Fruit fly (Drosophila melanogaster) whole organism, prepupa: ENCODE data around the gene tsh.

Experiments
- Blimp-1 ChIP-seq: fragments of 200-800 bp; sonication (Bioruptor generic); optimal IDR thresholded peaks from 3 replicates; lab custom pipeline; 2017; ENCODE audit warnings: missing biosample characterization, missing genetic modification characterization, mild to moderate bottlenecking, moderate library complexity, missing genetic modification reagents
- CG10669 ChIP-seq: fragments of 200-800 bp; sonication (Bioruptor generic); optimal IDR thresholded peaks from 3 replicates; lab custom pipeline; 2018; ENCODE audit warnings: missing biosample characterization, mild to moderate bottlenecking, missing genetic modification characterization, moderate library complexity
- CG11294 ChIP-seq: fragments of 200-800 bp; sonication (Bioruptor generic); IDR thresholded peaks from 2 replicates; pipeline ENCODE4 v1.3.6; 2022; ENCODE audit warnings: missing biosample characterization, missing genetic modification characterization
- CG11902 ChIP-seq: fragments of 200-800 bp; sonication (Bioruptor generic); optimal IDR thresholded peaks from 3 replicates; lab custom pipeline; 2016; ENCODE audit warnings: missing biosample characterization, missing genetic modification characterization
- CG15336 ChIP-seq: fragments of 200-800 bp; sonication (Bioruptor generic); IDR thresholded peaks from 2 replicates; pipeline ENCODE4 v1.3.6; 2022; ENCODE audit warnings: missing biosample characterization, missing genetic modification characterization
- CG1621 ChIP-seq: fragments of 200-800 bp; sonication (Bioruptor generic); optimal IDR thresholded peaks from 3 replicates; lab custom pipeline; 2018; ENCODE audit warnings: missing biosample characterization, mild to moderate bottlenecking, missing genetic modification characterization
- CG16779 ChIP-seq: fragments of 200-800 bp; sonication (Bioruptor generic); optimal IDR thresholded peaks from 3 replicates; lab custom pipeline; 2017; ENCODE audit warnings: missing biosample characterization, mild to moderate bottlenecking, missing genetic modification characterization
- CG3032 ChIP-seq: fragments of 200-800 bp; optimal IDR thresholded peaks from 2 replicates; lab custom pipeline; 2019; ENCODE audit warnings: missing biosample characterization, mild to moderate bottlenecking, missing genetic modification characterization, moderate library complexity
- CG31627 ChIP-seq: fragments of 200-800 bp; sonication (Bioruptor generic); optimal IDR thresholded peaks from 3 replicates; lab custom pipeline; 2016; ENCODE audit warnings: missing biosample characterization, missing genetic modification characterization
- CG34406 ChIP-seq: fragments of 200-800 bp; sonication (Bioruptor generic); optimal IDR thresholded peaks from 3 replicates; lab custom pipeline; 2016; ENCODE audit warnings: missing biosample characterization, missing genetic modification characterization
- CG3919 ChIP-seq: fragments of 200-800 bp; sonication (Bioruptor generic); optimal IDR thresholded peaks from 3 replicates; lab custom pipeline; 2016; ENCODE audit warnings: missing biosample characterization, missing genetic modification characterization
- CG4318 ChIP-seq: fragments of 200-800 bp; sonication (Bioruptor generic); optimal IDR thresholded peaks from 3 replicates; lab custom pipeline; 2017; ENCODE audit warnings: missing biosample characterization, mild to moderate bottlenecking, missing genetic modification characterization
- CG6163 ChIP-seq: fragments of 200-800 bp; sonication (Bioruptor generic); IDR thresholded peaks from 3 replicates; pipeline ENCODE4 v1.3.6; 2022; ENCODE audit warnings: missing biosample characterization, missing genetic modification characterization
- CG6276 ChIP-seq: fragments of 200-800 bp; sonication (Bioruptor generic); optimal IDR thresholded peaks from 2 replicates; lab custom pipeline; 2017; ENCODE audit warnings: missing biosample characterization, mild to moderate bottlenecking, missing genetic modification characterization
- CG6792 ChIP-seq: fragments of 200-800 bp; sonication (Bioruptor generic); optimal IDR thresholded peaks from 3 replicates; lab custom pipeline; 2016; ENCODE audit warnings: missing biosample characterization, missing genetic modification characterization
- CG6808 ChIP-seq: fragments of 200-800 bp; sonication (Bioruptor generic); optimal IDR thresholded peaks from 3 replicates; lab custom pipeline; 2017; ENCODE audit warnings: missing biosample characterization, missing genetic modification characterization, mild to moderate bottlenecking, moderate library complexity, missing genetic modification reagents
- CG6854 ChIP-seq: fragments of 200-800 bp; sonication (Bioruptor generic); optimal IDR thresholded peaks from 2 replicates; lab custom pipeline; 2017; ENCODE audit warnings: missing biosample characterization, mild to moderate bottlenecking, missing genetic modification characterization
- CG7368 ChIP-seq: fragments of 200-800 bp; sonication (Bioruptor generic); optimal IDR thresholded peaks from 3 replicates; lab custom pipeline; 2016; ENCODE audit warnings: missing biosample characterization, missing genetic modification characterization
- CG8319 ChIP-seq: fragments of 200-800 bp; sonication (Bioruptor generic); optimal IDR thresholded peaks from 3 replicates; lab custom pipeline; 2016; ENCODE audit warnings: missing biosample characterization, missing genetic modification characterization
- CG8632 ChIP-seq: fragments of 200-800 bp; sonication (Bioruptor generic); optimal IDR thresholded peaks from 3 replicates; lab custom pipeline; 2016; ENCODE audit warnings: missing biosample characterization, missing genetic modification characterization
- Eip75B ChIP-seq: fragments of 200-800 bp; sonication (Bioruptor generic); optimal IDR thresholded peaks from 3 replicates; lab custom pipeline; 2016; ENCODE audit warnings: missing biosample characterization, missing genetic modification characterization
- Eip78C ChIP-seq: fragments of 200-800 bp; sonication (Bioruptor generic); peaks from one replicate; lab custom pipeline; 2016; ENCODE audit warnings: missing biosample characterization, missing genetic modification characterization
- Eip93F ChIP-seq: fragments of 200-800 bp; sonication (Bioruptor generic); optimal IDR thresholded peaks from 2 replicates; lab custom pipeline; 2016; ENCODE audit warnings: missing biosample characterization, mild to moderate bottlenecking, missing genetic modification characterization
- Gug ChIP-seq: fragments of 200-800 bp; sonication (Bioruptor generic); IDR thresholded peaks from 2 replicates; pipeline ENCODE4 v1.3.6; 2022; ENCODE audit warnings: missing biosample characterization, missing genetic modification characterization
- Hr38 ChIP-seq: sonication (Bioruptor generic); optimal IDR thresholded peaks from 2 replicates; lab custom pipeline; 2016; ENCODE audit warnings: missing biosample characterization, missing genetic modification characterization
- Hr39 ChIP-seq: fragments of 200-800 bp; sonication (Bioruptor generic); optimal IDR thresholded peaks from 2 replicates; lab custom pipeline; 2016; ENCODE audit warnings: missing biosample characterization, missing genetic modification characterization
- Hr4 ChIP-seq: fragments of 200-800 bp; sonication (Bioruptor generic); optimal IDR thresholded peaks from 3 replicates; lab custom pipeline; 2016; ENCODE audit warnings: missing biosample characterization, missing genetic modification characterization
- Lpt ChIP-seq: fragments of 200-800 bp; sonication (Bioruptor generic); optimal IDR thresholded peaks from 3 replicates; lab custom pipeline; 2016; ENCODE audit warnings: missing biosample characterization, missing genetic modification characterization
- Met ChIP-seq: fragments of 200-800 bp; sonication (Bioruptor generic); optimal IDR thresholded peaks from 3 replicates; lab custom pipeline; 2016; ENCODE audit warnings: missing biosample characterization, missing genetic modification characterization
- OdsH ChIP-seq: fragments of 200-800 bp; sonication (Bioruptor generic); optimal IDR thresholded peaks from 3 replicates; lab custom pipeline; 2016; ENCODE audit warnings: missing biosample characterization, missing genetic modification characterization
- Smox ChIP-seq: fragments of 200-800 bp; sonication (Bioruptor generic); optimal IDR thresholded peaks from 3 replicates; lab custom pipeline; 2016; ENCODE audit warnings: missing biosample characterization, missing genetic modification characterization
- Sox14 ChIP-seq: fragments of 200-800 bp; sonication (Bioruptor generic); optimal IDR thresholded peaks from 3 replicates; lab custom pipeline; 2016; ENCODE audit warnings: missing biosample characterization, missing genetic modification characterization
- Sox15 ChIP-seq: fragments of 200-800 bp; sonication (Bioruptor generic); optimal IDR thresholded peaks from 3 replicates; lab custom pipeline; 2016; ENCODE audit warnings: missing biosample characterization, missing genetic modification characterization
- achi ChIP-seq: fragments of 200-800 bp; sonication (Bioruptor generic); optimal IDR thresholded peaks from 3 replicates; lab custom pipeline; 2016; ENCODE audit warnings: missing biosample characterization, missing genetic modification characterization
- acj6 ChIP-seq: fragments of 200-800 bp; sonication (Bioruptor generic); optimal IDR thresholded peaks from 3 replicates; lab custom pipeline; 2016; ENCODE audit warnings: missing biosample characterization, missing genetic modification characterization
- cyc ChIP-seq: fragments of 200-800 bp; sonication (Bioruptor generic); optimal IDR thresholded peaks from 3 replicates; lab custom pipeline; 2016; ENCODE audit warnings: missing biosample characterization, missing genetic modification characterization
- dac ChIP-seq: fragments of 200-800 bp; sonication (Bioruptor generic); optimal IDR thresholded peaks from 2 replicates; lab custom pipeline; 2017; ENCODE audit warnings: missing biosample characterization, mild to moderate bottlenecking, missing genetic modification characterization
- dsx ChIP-seq: fragments of 200-800 bp; optimal IDR thresholded peaks from 3 replicates; lab custom pipeline; 2019; ENCODE audit warnings: missing biosample characterization, mild to moderate bottlenecking, missing genetic modification characterization, moderate library complexity; ENCODE audit not compliant: poor library complexity, severe bottlenecking
- eg ChIP-seq: fragments of 200-800 bp; sonication (Bioruptor generic); IDR thresholded peaks from 3 replicates; pipeline ENCODE4 v1.3.6; 2022; ENCODE audit warnings: missing biosample characterization, missing genetic modification characterization
- esn ChIP-seq: fragments of 200-800 bp; sonication (Bioruptor generic); optimal IDR thresholded peaks from 2 replicates; lab custom pipeline; 2016; ENCODE audit warnings: missing biosample characterization, mild to moderate bottlenecking, missing genetic modification characterization, moderate library complexity
- fd85E ChIP-seq: fragments of 200-800 bp; sonication (Bioruptor generic); optimal IDR thresholded peaks from 3 replicates; lab custom pipeline; 2016; ENCODE audit warnings: missing biosample characterization, missing genetic modification characterization
- lz ChIP-seq: fragments of 200-800 bp; sonication (Bioruptor generic); optimal IDR thresholded peaks from 3 replicates; lab custom pipeline; 2016; ENCODE audit warnings: missing biosample characterization, missing genetic modification characterization
- net ChIP-seq: fragments of 200-800 bp; sonication (Bioruptor generic); optimal IDR thresholded peaks from 3 replicates; lab custom pipeline; 2016; ENCODE audit warnings: missing biosample characterization, missing genetic modification characterization
- pdm3 ChIP-seq: fragments of 200-800 bp; sonication (Bioruptor generic); optimal IDR thresholded peaks from 3 replicates; lab custom pipeline; 2016; ENCODE audit warnings: missing biosample characterization, missing genetic modification characterization
- salr ChIP-seq, 2 experiments: fragments of 200-800 bp; sonication (Bioruptor generic); optimal IDR thresholded peaks; 3 replicates each; lab custom pipeline; 2016 to 2018; ENCODE audit warnings: missing biosample characterization in 2 of 2, missing genetic modification characterization in 2 of 2, mild to moderate bottlenecking in 1 of 2
- svp ChIP-seq: fragments of 200-800 bp; sonication (Bioruptor generic); peaks from one replicate; lab custom pipeline; 2016; ENCODE audit warnings: missing biosample characterization, missing genetic modification characterization
- topi ChIP-seq: fragments of 200-800 bp; sonication (Bioruptor generic); optimal IDR thresholded peaks from 3 replicates; lab custom pipeline; 2016; ENCODE audit warnings: missing biosample characterization, missing genetic modification characterization
- vri ChIP-seq: fragments of 200-800 bp; sonication (Bioruptor generic); optimal IDR thresholded peaks from 3 replicates; lab custom pipeline; 2016; ENCODE audit warnings: missing biosample characterization, mild to moderate bottlenecking, missing genetic modification characterization

Gene tsh

DNA sequence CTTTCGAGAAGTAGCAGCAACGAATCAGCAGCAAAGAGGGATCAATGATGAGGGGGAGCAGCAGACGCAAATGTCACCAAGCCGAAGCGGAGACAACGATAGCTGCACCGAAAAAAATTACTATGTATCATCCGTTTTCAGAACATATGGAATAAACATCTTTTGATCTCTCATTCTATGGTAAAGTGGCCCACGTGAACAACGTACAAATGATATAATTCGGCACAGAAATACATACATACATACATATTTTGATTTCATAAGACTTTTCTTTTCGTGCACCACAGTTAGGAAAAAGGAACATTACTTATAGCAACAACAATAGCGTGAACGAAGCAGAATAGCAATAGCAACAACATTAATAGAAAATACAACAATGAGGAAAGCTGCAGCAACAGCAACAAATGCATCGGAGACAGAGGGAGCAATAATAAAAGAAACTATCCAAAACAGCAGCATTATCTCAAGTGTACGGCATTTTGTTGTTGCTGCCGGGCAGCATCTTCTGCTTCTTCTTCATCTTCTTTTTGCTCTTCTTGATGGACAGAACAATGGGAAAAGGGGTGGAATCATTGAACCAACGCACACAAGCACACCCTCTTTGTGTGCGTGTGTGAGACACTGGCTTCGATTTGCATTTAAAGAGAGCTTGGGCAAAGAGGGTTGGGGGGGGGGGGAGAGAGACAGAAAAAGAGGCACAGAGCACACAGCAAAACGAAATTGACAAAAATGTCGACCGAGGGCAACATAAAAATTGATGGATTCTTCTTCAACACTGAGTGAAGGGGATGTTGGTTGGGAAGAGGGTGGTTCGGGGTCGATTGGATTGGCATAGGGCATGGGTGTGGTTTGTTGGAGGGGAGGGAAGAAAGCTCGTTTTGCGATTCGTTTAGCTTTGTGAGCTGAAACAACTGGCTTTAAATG, 18.2 kb downstream of the tsh start (continued):
- TF ChIP-seq fd85E, result no peak
- TF ChIP-seq vri (GFP tag; lab: Kevin White, UChicago), result no peak
- peak; percentile 68 for TF ChIP-seq acj6 (GFP tag; lab: Kevin White, UChicago)
- TF ChIP-seq CG11294 (GFP tag; lab: Robert Waterston, UW), result 0 out of 2 replicates have a peak, but pooled peaks have one; percentile 21
- TF ChIP-seq CG10669 (GFP tag; lab: Kevin White, UChicago), result peak; percentile 74
- TF ChIP-seq CG6792 (GFP tag; lab: Kevin White, UChicago), result peak; percentile 54
- TF ChIP-seq cyc (GFP tag; lab: Kevin White, UChicago), result peak; percentile 49
- peak; percentile 76 for TF ChIP-seq Eip75B (GFP tag; lab: Kevin White, UChicago)
- peak; percentile 79 for TF ChIP-seq CG3919 (GFP tag; lab: Kevin White, UChicago)
- TF ChIP-seq CG6276 (GFP tag; lab: Kevin White, UChicago), result peak; percentile 58
- TF ChIP-seq dsx (GFP tag; lab: Kevin White, UChicago), result peak; percentile 53
- no peak for TF ChIP-seq Hr38
- TF ChIP-seq dac (GFP tag; lab: Kevin White, UChicago), result peak; percentile 21
- TF ChIP-seq Hr4 (GFP tag; lab: Kevin White, UChicago), result peak; percentile 80
- peak; percentile 23 for TF ChIP-seq Sox15 (GFP tag; lab: Kevin White, UChicago)
- TF ChIP-seq CG6808, result peak; percentile 67
- TF ChIP-seq CG16779 (tag; lab: Kevin White, UChicago), result peak; percentile 11
- peak; percentile 51 for TF ChIP-seq Smox (GFP tag; lab: Kevin White, UChicago)
- TF ChIP-seq pdm3 (GFP tag; lab: Kevin White, UChicago), result peak; percentile 74
- TF ChIP-seq Blimp-1, result no peak
- TF ChIP-seq Met (GFP tag; lab: Kevin White, UChicago), result peak; percentile 48
- peak; percentile 58 for TF ChIP-seq topi
- TF ChIP-seq lz, result peak; percentile 46
- TF ChIP-seq eg (GFP tag; lab: Robert Waterston, UW), result peak; percentile 70
- TF ChIP-seq CG8319 (GFP tag; lab: Kevin White, UChicago), result no peak
- peak; percentile 74 for TF ChIP-seq achi (GFP tag; lab: Kevin White, UChicago)
- peak; percentile 45 for TF ChIP-seq CG31627 (GFP tag; lab: Kevin White, UChicago)
- TF ChIP-seq net (GFP tag; lab: Kevin White, UChicago), result peak; percentile 61
- no peak for TF ChIP-seq Eip93F (GFP tag; lab: Kevin White, UChicago)
- TF ChIP-seq CG6163 (GFP tag; lab: Robert Waterston, UW), result peak; percentile 76
- peak; percentile 76 for TF ChIP-seq Gug (GFP tag; lab: Robert Waterston, UW)
- peak; percentile 56 for TF ChIP-seq CG7368 (GFP tag; lab: Kevin White, UChicago)
- TF ChIP-seq svp, result peak; percentile 73
- peak; percentile 47 for TF ChIP-seq CG11902 (GFP tag; lab: Kevin White, UChicago)
- peak; percentile 16 to 69 for TF ChIP-seq salr (GFP tag; optimal IDR thresholded peaks at IDR 0.05; lab: Kevin White, UChicago)
- peak; percentile 30 for TF ChIP-seq Lpt (GFP tag; lab: Kevin White, UChicago)
- peak; percentile 74 for TF ChIP-seq OdsH (GFP tag; lab: Kevin White, UChicago)
- TF ChIP-seq CG34406 (GFP tag; lab: Kevin White, UChicago), result peak; percentile 62

- TF ChIP-seq Hr39 (GFP tag; lab: Kevin White, UChicago), result peak; percentile 44
- no peak for TF ChIP-seq CG15336 (GFP tag; lab: Robert Waterston, UW)
- TF ChIP-seq esn (GFP tag; lab: Kevin White, UChicago), result peak; percentile 53
- peak; percentile 52 for TF ChIP-seq CG8319 (GFP tag; lab: Kevin White, UChicago)
- TF ChIP-seq CG1621, result peak; percentile 52
- TF ChIP-seq CG16779 (tag; lab: Kevin White, UChicago), result no peak
- TF ChIP-seq achi (GFP tag; lab: Kevin White, UChicago), result peak; percentile 46
- TF ChIP-seq eg (GFP tag; lab: Robert Waterston, UW), result 0 out of 3 replicates have a peak, but pooled peaks have one; percentile 22
- TF ChIP-seq Sox14 (GFP tag; lab: Kevin White, UChicago), result peak; percentile 50
- peak; percentile 91 for TF ChIP-seq Eip78C (GFP tag; lab: Kevin White, UChicago)
- peak; percentile 20 for TF ChIP-seq CG8632 (GFP tag; lab: Kevin White, UChicago)
- TF ChIP-seq fd85E, result no peak
- TF ChIP-seq Gug (GFP tag; lab: Robert Waterston, UW), result 0 out of 2 replicates have a peak, but pooled peaks have one; percentile 19
- no peak for TF ChIP-seq CG6854 (GFP tag; lab: Kevin White, UChicago)
- no peak for TF ChIP-seq vri (GFP tag; lab: Kevin White, UChicago)
- TF ChIP-seq Hr4 (GFP tag; lab: Kevin White, UChicago), result peak; percentile 53
- peak; percentile 54 for TF ChIP-seq CG3032 (tag; lab: Kevin White, UChicago)
- TF ChIP-seq CG10669 (GFP tag; lab: Kevin White, UChicago), result peak; percentile 67
- TF ChIP-seq CG6276 (GFP tag; lab: Kevin White, UChicago), result peak; percentile 7
- TF ChIP-seq CG31627 (GFP tag; lab: Kevin White, UChicago), result peak; percentile 58
- TF ChIP-seq cyc (GFP tag; lab: Kevin White, UChicago), result peak; percentile 24
- no peak for TF ChIP-seq CG4318 (GFP tag; lab: Kevin White, UChicago)
Measured at dm6 chr2L:21847335-21847734, 18.9 kb downstream of the tsh start.
